Fruit fly (Drosophila melanogaster): ENCODE results near the gene CG1387.

DNA sequence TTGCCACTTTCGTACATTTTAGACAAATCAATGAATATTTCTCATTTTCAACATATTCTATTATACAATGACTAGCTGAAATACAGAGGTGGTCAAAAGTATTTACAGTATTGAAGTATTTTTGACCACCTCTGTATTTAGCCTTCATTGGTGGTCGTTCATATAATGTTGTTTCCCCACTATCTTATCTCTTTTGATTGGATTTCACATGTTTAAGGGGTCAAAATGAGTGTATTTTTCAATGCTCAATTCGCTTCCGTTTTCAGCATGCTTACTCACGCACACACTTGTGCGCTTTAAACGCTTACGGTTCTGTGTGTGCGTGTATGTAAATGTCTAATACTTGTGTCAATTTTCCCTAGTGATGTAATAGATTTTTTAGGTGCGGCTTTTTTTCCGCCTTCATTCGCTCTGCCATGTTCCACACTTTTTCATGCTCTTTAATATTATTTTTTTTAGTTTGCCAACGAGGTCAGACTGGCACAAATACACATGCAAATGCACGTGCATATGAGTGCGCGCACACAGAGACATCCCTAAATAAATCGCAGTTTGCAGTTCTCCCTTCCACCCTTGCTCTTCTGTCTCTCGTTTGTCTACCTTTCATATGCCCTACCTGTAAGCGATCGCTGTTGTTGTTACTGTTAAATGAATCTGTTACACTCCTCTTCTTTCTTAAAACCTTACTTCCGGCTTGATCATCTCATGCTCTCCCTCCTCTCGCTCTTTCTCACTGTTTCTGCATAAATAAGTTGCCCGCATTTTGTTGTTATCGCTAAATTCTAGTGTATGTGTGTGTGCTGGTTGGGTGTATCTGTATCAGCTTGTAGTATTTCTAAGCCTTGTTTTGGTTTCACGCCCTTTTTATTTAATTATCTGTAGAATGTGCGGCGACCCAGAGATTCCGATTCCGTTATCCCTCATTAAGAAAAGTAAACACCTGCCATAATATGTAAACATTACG lies 26.9 kb downstream of the CG1387 start:
- TF ChIP-seq Dad (GFP tag; optimal IDR thresholded peaks at IDR 0.05), result no peak
- no peak for TF ChIP-seq Optix (GFP tag; IDR thresholded peaks at IDR 0.05)
- no peak for TF ChIP-seq usp (GFP tag; optimal IDR thresholded peaks at IDR 0.05)
- no peak for TF ChIP-seq zf30C (GFP tag; optimal IDR thresholded peaks at IDR 0.05)
- no peak for TF ChIP-seq CG12104 (GFP tag; optimal IDR thresholded peaks at IDR 0.05)
- TF ChIP-seq CG4282 (GFP tag; optimal IDR thresholded peaks at IDR 0.05), result no peak
- no peak for TF ChIP-seq Adf1 (GFP tag; IDR thresholded peaks at IDR 0.05)
- no peak for TF ChIP-seq CG1603 (tag; optimal IDR thresholded peaks at IDR 0.05)
- TF ChIP-seq CG6854 (GFP tag; optimal IDR thresholded peaks at IDR 0.05), result peak; percentile 9
- TF ChIP-seq bcd (GFP tag; optimal IDR thresholded peaks at IDR 0.05), result no peak
